In the genomic region with DNA sequence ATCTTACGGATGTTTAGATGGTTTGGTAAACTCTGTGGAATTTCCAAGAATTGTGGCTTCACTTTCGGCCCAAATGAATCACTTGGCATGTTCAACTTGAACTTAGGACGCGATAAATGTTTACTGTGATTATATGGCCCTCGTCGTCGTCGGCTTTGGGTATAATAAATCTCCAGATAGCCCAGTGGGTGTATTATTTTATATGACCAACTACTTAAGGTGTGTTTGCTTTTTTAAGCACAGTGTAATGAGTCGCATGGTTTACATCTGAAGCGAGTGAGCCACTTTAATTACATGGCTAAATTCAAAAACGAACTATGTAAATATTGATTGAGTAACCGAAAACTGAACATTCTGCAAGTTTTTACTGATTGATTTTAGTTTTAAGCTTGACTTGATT, we compare ENCODE assay signal across 1 fruit fly cellular context.
TF ChIP-seq lines count a peak whose summit lies in the region.

No protein-coding gene starts in this region.

TF ChIP-seq in whole organism, embryonic, 481 proteins besides CTCF, POLR2A, EP300 and RAD21 (continued from another document):
- TF ChIP-seq CG2678 (tag; optimal IDR thresholded peaks at IDR 0.05; lab: Kevin White, UChicago), result peak; percentile 39
- peak; percentile 49 for TF ChIP-seq PHDP (tag; optimal IDR thresholded peaks at IDR 0.05; lab: Kevin White, UChicago)
- TF ChIP-seq Fer1 (GFP tag; optimal IDR thresholded peaks at IDR 0.05; lab: Kevin White, UChicago), result peak; percentile 15
- TF ChIP-seq sob (GFP tag; IDR thresholded peaks at IDR 0.05; lab: Robert Waterston, UW), result no peak
- no peak for TF ChIP-seq en (GFP tag; optimal IDR thresholded peaks at IDR 0.05; lab: Kevin White, UChicago)
- no peak for TF ChIP-seq CG8290 (GFP tag; optimal IDR thresholded peaks at IDR 0.05; lab: Kevin White, UChicago)
- TF ChIP-seq CG8290 (tag; optimal IDR thresholded peaks at IDR 0.05; lab: Kevin White, UChicago), result peak in 1 of 2 experiments; percentile 39
